Worm (Caenorhabditis elegans) whole organism, mixed stage, embryonic: ENCODE data around the gene lgc-58.

Experiments
- blmp-1 ChIP-seq: fragments of 150-350 bp; optimal IDR thresholded peaks from 2 replicates; lab custom pipeline; 2014; ENCODE audit warnings: missing biosample characterization, missing genetic modification characterization
- elt-3 ChIP-seq: fragments of 150-350 bp; optimal IDR thresholded peaks from 2 replicates; lab custom pipeline; 2014; ENCODE audit warnings: missing biosample characterization, missing genetic modification characterization
- lin-32 ChIP-seq: fragments of 200-800 bp; sonication (Bioruptor generic); optimal IDR thresholded peaks from 2 replicates; lab custom pipeline; 2018; ENCODE audit warnings: mild to moderate bottlenecking, missing genetic modification characterization, missing compliant biosample characterization
- nhr-12 ChIP-seq: fragments of 150-350 bp; optimal IDR thresholded peaks from 2 replicates; lab custom pipeline; 2014; ENCODE audit warnings: missing biosample characterization, missing genetic modification characterization
- nhr-237 ChIP-seq: fragments of 150-350 bp; optimal IDR thresholded peaks from 2 replicates; lab custom pipeline; 2014; ENCODE audit warnings: missing biosample characterization, missing genetic modification characterization
- pha-4 ChIP-seq: fragments of 150-350 bp; optimal IDR thresholded peaks from 2 replicates; lab custom pipeline; 2018; ENCODE audit warnings: missing biosample characterization, missing genetic modification reagents, missing genetic modification characterization

- no peak for TF ChIP-seq nhr-12 (tag; lab: Kevin White, UChicago)
- no peak for TF ChIP-seq nhr-237 (tag; lab: Kevin White, UChicago)
- TF ChIP-seq lin-32 (GFP tag; lab: Kevin White, UChicago), result no peak
- TF ChIP-seq blmp-1 (tag; lab: Kevin White, UChicago), result no peak
- TF ChIP-seq pha-4, result no peak
- no peak for TF ChIP-seq elt-3 (tag; lab: Kevin White, UChicago)
Observed at ce11 chrX:6057580-6058305, 17.6 kb upstream of the lgc-58 start, which contains the start of gene gln-1.
